Worm (Caenorhabditis elegans) whole organism, L1 larva: ENCODE measurements around the gene srxa-11.

Source experiments
- C16A3.4 ChIP-seq: fragments of 150-350 bp; optimal IDR thresholded peaks from 2 replicates; lab custom pipeline; 2014; ENCODE audit warnings: missing biosample characterization, missing genetic modification characterization
- C34B4.2 ChIP-seq: sonication (generic microtip); optimal IDR thresholded peaks from 2 replicates; lab custom pipeline; 2017; ENCODE audit warnings: mild to moderate bottlenecking, missing genetic modification characterization, missing compliant biosample characterization
- F16B12.6 ChIP-seq: fragments of 150-350 bp; optimal IDR thresholded peaks from 2 replicates; lab custom pipeline; 2014; ENCODE audit warnings: missing biosample characterization, missing genetic modification characterization
- Y116A8C.19 ChIP-seq: sonication (generic microtip); optimal IDR thresholded peaks from 2 replicates; lab custom pipeline; 2016; ENCODE audit warnings: missing compliant biosample characterization, missing genetic modification characterization, borderline replicate concordance
- aha-1 ChIP-seq: fragments of 150-350 bp; optimal IDR thresholded peaks from 2 replicates; lab custom pipeline; 2014; ENCODE audit warnings: missing biosample characterization, missing genetic modification characterization
- blmp-1 ChIP-seq: fragments of 150-350 bp; optimal IDR thresholded peaks from 2 replicates; lab custom pipeline; 2014; ENCODE audit warnings: missing biosample characterization, missing genetic modification characterization
- ceh-82 ChIP-seq, 3 experiments: fragments of 150-350 bp in 1 of 3; sonication (generic microtip) in 2 of 3; optimal IDR thresholded peaks; 2 replicates each; lab custom pipeline; 2014 to 2017; ENCODE audit warnings: missing biosample characterization in 3 of 3, missing genetic modification characterization in 3 of 3
- ceh-88 ChIP-seq: fragments of 200-800 bp; sonication (Bioruptor generic); IDR thresholded peaks from 2 replicates; pipeline ENCODE4 v1.3.6; 2022; ENCODE audit warnings: missing genetic modification characterization, missing compliant biosample characterization
- ceh-90 ChIP-seq: sonication (generic microtip); optimal IDR thresholded peaks from 2 replicates; lab custom pipeline; 2016; ENCODE audit warnings: missing genetic modification characterization, missing compliant biosample characterization
- ces-1 ChIP-seq: fragments of 150-350 bp; optimal IDR thresholded peaks from 2 replicates; lab custom pipeline; 2014; ENCODE audit warnings: missing biosample characterization, missing genetic modification reagents, missing genetic modification characterization
- dsc-1 ChIP-seq: sonication (generic microtip); optimal IDR thresholded peaks from 2 replicates; lab custom pipeline; 2016; ENCODE audit warnings: mild to moderate bottlenecking, missing genetic modification characterization, missing compliant biosample characterization
- egl-13 ChIP-seq: sonication (generic microtip); optimal IDR thresholded peaks from 2 replicates; lab custom pipeline; 2016; ENCODE audit warnings: missing genotype, missing genetic modification reagents, missing genetic modification characterization, missing compliant biosample characterization
- elt-2 ChIP-seq: sonication (generic microtip); optimal IDR thresholded peaks from 2 replicates; lab custom pipeline; 2016; ENCODE audit warnings: missing genetic modification characterization, mild to moderate bottlenecking, inconsistent platforms, missing compliant biosample characterization, missing genetic modification reagents
- elt-3 ChIP-seq, 6 experiments: fragments of 150-350 bp in 1 of 6; sonication (generic microtip); optimal IDR thresholded peaks; 2 replicates each; lab custom pipeline; 2017 to 2018; ENCODE audit warnings: missing biosample characterization in 6 of 6, missing genetic modification characterization in 6 of 6, inconsistent platforms in 1 of 6
- fkh-10 ChIP-seq: sonication (generic microtip); optimal IDR thresholded peaks from 2 replicates; lab custom pipeline; 2017; ENCODE audit warnings: missing biosample characterization, missing genetic modification reagents, missing genetic modification characterization
- fkh-4 ChIP-seq: sonication (generic microtip); optimal IDR thresholded peaks from 2 replicates; lab custom pipeline; 2016; ENCODE audit warnings: missing compliant biosample characterization, missing genetic modification characterization, borderline replicate concordance
- fos-1 ChIP-seq: fragments of 150-350 bp; optimal IDR thresholded peaks from 2 replicates; lab custom pipeline; 2014; ENCODE audit warnings: missing biosample characterization, missing genetic modification characterization
- grh-1 ChIP-seq: fragments of 200-800 bp; sonication (Bioruptor generic); IDR thresholded peaks from 2 replicates; pipeline ENCODE4 v1.3.6; 2022; ENCODE audit warnings: missing genetic modification reagents, missing genetic modification characterization, missing compliant biosample characterization
- hlh-17 ChIP-seq: fragments of 200-800 bp; sonication (Bioruptor generic); optimal IDR thresholded peaks from 2 replicates; lab custom pipeline; 2018; ENCODE audit warnings: missing genetic modification characterization, mild to moderate bottlenecking, missing compliant biosample characterization, moderate library complexity, borderline replicate concordance
- hlh-4 ChIP-seq: sonication (generic microtip); optimal IDR thresholded peaks from 2 replicates; lab custom pipeline; 2016; ENCODE audit warnings: mild to moderate bottlenecking, missing genetic modification characterization, missing compliant biosample characterization
- lin-35 ChIP-seq, 2 experiments: fragments of 150-350 bp; optimal IDR thresholded peaks; 2 replicates each; lab custom pipeline; 2014; ENCODE audit warnings: missing biosample characterization in 2 of 2, missing genetic modification characterization in 2 of 2, missing genetic modification reagents in 2 of 2
- lin-39 ChIP-seq: fragments of 150-350 bp; optimal IDR thresholded peaks from 2 replicates; lab custom pipeline; 2014; ENCODE audit warnings: missing biosample characterization, missing genetic modification reagents, missing genetic modification characterization
- lir-3 ChIP-seq: sonication (generic microtip); optimal IDR thresholded peaks from 2 replicates; lab custom pipeline; 2016; ENCODE audit warnings: mild to moderate bottlenecking, missing genetic modification characterization, moderate library complexity, missing compliant biosample characterization; ENCODE audit not compliant: poor library complexity
- lsy-2 ChIP-seq, 2 experiments: fragments of 150-350 bp; optimal IDR thresholded peaks; 2 replicates each; lab custom pipeline; 2014; ENCODE audit warnings: missing biosample characterization in 2 of 2, missing genetic modification characterization in 2 of 2
- mab-9 ChIP-seq: fragments of 200-800 bp; sonication (Bioruptor generic); IDR thresholded peaks from 2 replicates; pipeline ENCODE4 v1.3.6; 2022; ENCODE audit warnings: missing genetic modification reagents, missing genetic modification characterization, missing compliant biosample characterization
- mdl-1 ChIP-seq, 2 experiments: fragments of 150-350 bp; optimal IDR thresholded peaks; 2 replicates each; lab custom pipeline; 2014 to 2017; ENCODE audit warnings: missing biosample characterization in 2 of 2, missing genetic modification characterization in 2 of 2, inconsistent platforms in 1 of 2
- mef-2 ChIP-seq: fragments of 150-350 bp; optimal IDR thresholded peaks from 2 replicates; lab custom pipeline; 2014; ENCODE audit warnings: missing biosample characterization, missing genetic modification characterization
- mep-1 ChIP-seq: fragments of 150-350 bp; optimal IDR thresholded peaks from 2 replicates; lab custom pipeline; 2014; ENCODE audit warnings: missing biosample characterization, missing genetic modification characterization
- nhr-11 ChIP-seq: fragments of 150-350 bp; optimal IDR thresholded peaks from 2 replicates; lab custom pipeline; 2014; ENCODE audit warnings: missing biosample characterization, missing genetic modification characterization
- nhr-20 ChIP-seq: sonication (generic microtip); optimal IDR thresholded peaks from 2 replicates; lab custom pipeline; 2016; ENCODE audit warnings: mild to moderate bottlenecking, missing genetic modification characterization, missing compliant biosample characterization
- nhr-237 ChIP-seq: fragments of 150-350 bp; optimal IDR thresholded peaks from 2 replicates; lab custom pipeline; 2014; ENCODE audit warnings: missing biosample characterization, missing genetic modification characterization
- nhr-28 ChIP-seq: fragments of 150-350 bp; optimal IDR thresholded peaks from 2 replicates; lab custom pipeline; 2014; ENCODE audit warnings: missing biosample characterization, missing genetic modification characterization
- nhr-76 ChIP-seq: sonication (generic microtip); optimal IDR thresholded peaks from 2 replicates; lab custom pipeline; 2017; ENCODE audit warnings: missing biosample characterization, missing genetic modification characterization
- nhr-77 ChIP-seq: fragments of 150-350 bp; optimal IDR thresholded peaks from 2 replicates; lab custom pipeline; 2014; ENCODE audit warnings: missing biosample characterization, missing genetic modification characterization
- nhr-85 ChIP-seq: sonication (generic microtip); peaks from one replicate; lab custom pipeline; 2016; ENCODE audit warnings: missing genetic modification characterization, inconsistent platforms, missing compliant biosample characterization
- pax-3 ChIP-seq: fragments of 200-800 bp; sonication (Bioruptor generic); optimal IDR thresholded peaks from 2 replicates; lab custom pipeline; 2018; ENCODE audit warnings: mild to moderate bottlenecking, missing genetic modification characterization, moderate library complexity, missing compliant biosample characterization
- pqm-1 ChIP-seq: sonication (generic microtip); optimal IDR thresholded peaks from 3 replicates; lab custom pipeline; 2017; ENCODE audit warnings: missing biosample characterization, missing genetic modification characterization
- rnt-1 ChIP-seq: sonication (generic microtip); optimal IDR thresholded peaks from 2 replicates; lab custom pipeline; 2016; ENCODE audit warnings: mild to moderate bottlenecking, missing genetic modification characterization, moderate library complexity, missing compliant biosample characterization
- skn-1 ChIP-seq: fragments of 150-350 bp; optimal IDR thresholded peaks from 2 replicates; lab custom pipeline; 2014; ENCODE audit warnings: missing biosample characterization, missing genetic modification characterization
- snu-23 ChIP-seq: sonication (generic microtip); optimal IDR thresholded peaks from 2 replicates; lab custom pipeline; 2016; ENCODE audit warnings: missing genetic modification characterization, missing compliant biosample characterization
- sup-37 ChIP-seq: fragments of 200-800 bp; sonication (Bioruptor generic); optimal IDR thresholded peaks from 2 replicates; lab custom pipeline; 2018; ENCODE audit warnings: mild to moderate bottlenecking, missing genetic modification characterization, missing compliant biosample characterization
- swsn-7 ChIP-seq: sonication (generic microtip); optimal IDR thresholded peaks from 2 replicates; lab custom pipeline; 2016; ENCODE audit warnings: missing genetic modification characterization, missing compliant biosample characterization
- tlp-1 ChIP-seq: fragments of 150-350 bp; optimal IDR thresholded peaks from 2 replicates; lab custom pipeline; 2014; ENCODE audit warnings: missing biosample characterization, missing genetic modification characterization
- unc-86 ChIP-seq: sonication (generic microtip); optimal IDR thresholded peaks from 2 replicates; lab custom pipeline; 2016; ENCODE audit warnings: missing genetic modification characterization, missing compliant biosample characterization
- vab-15 ChIP-seq: sonication (generic microtip); optimal IDR thresholded peaks from 2 replicates; lab custom pipeline; 2017; ENCODE audit warnings: missing genotype, mild to moderate bottlenecking, missing genetic modification characterization, missing compliant biosample characterization
- xbp-1 ChIP-seq: sonication (generic microtip); optimal IDR thresholded peaks from 2 replicates; lab custom pipeline; 2016; ENCODE audit warnings: missing genetic modification characterization, missing compliant biosample characterization
- zag-1 ChIP-seq: fragments of 150-350 bp; optimal IDR thresholded peaks from 2 replicates; lab custom pipeline; 2014; ENCODE audit warnings: missing biosample characterization, missing genetic modification characterization
- ztf-11 ChIP-seq, 2 experiments: sonication (generic microtip); optimal IDR thresholded peaks; 2 replicates each; lab custom pipeline; 2016 to 2017; ENCODE audit warnings: missing genetic modification characterization in 2 of 2, missing biosample characterization in 1 of 2, missing compliant biosample characterization in 1 of 2

Gene srxa-11

DNA sequence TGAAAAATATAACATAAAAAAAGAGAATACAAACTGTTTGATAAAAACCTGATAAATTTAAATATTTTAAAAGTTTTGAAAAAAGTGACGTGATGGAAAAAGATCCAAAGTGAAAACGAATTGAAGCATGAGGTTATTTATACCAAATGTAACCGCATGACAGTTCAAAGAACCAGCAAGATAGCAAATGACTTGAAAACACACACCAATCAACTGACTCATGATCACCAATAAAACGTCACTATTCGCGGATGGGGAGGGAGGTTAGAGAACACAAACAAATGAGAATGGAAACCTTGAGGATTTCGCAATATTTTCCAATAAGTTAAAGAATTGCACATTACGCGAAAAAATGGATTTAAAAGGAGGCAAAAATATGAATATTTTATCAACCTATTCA, 14.6 kb upstream of the srxa-11 start, which contains the start of gene C06B3.7 (continued):
- TF ChIP-seq fkh-10 (GFP tag; lab: Kevin White, UChicago) (no peak), rnt-1 (peak; percentile 85), mdl-1 (tag; optimal IDR thresholded peaks at IDR 0.05; lab: Kevin White, UChicago) (peak in 1 of 2 experiments; percentile 94), nhr-77 (no peak), lin-35 (GFP tag; optimal IDR thresholded peaks at IDR 0.05; lab: Kevin White, UChicago) (peak; percentile 64 to 90), elt-3 (tag; optimal IDR thresholded peaks at IDR 0.05; lab: Kevin White, UChicago) (peak in 4 of 6 experiments; percentile 16 to 97 (median 50)), Y116A8C.19 (no peak), grh-1 (GFP tag; lab: Robert Waterston, UW) (no peak), tlp-1 (tag; lab: Kevin White, UChicago) (no peak), elt-2 (tag; lab: Kevin White, UChicago) (peak; percentile 85), blmp-1 (peak; percentile 89), fkh-4 (tag; lab: Kevin White, UChicago) (no peak), lir-3 (tag; lab: Kevin White, UChicago) (peak; percentile 59), F16B12.6 (tag; lab: Kevin White, UChicago) (no peak), C16A3.4 (tag; lab: Kevin White, UChicago) (peak; percentile 90), sup-37 (GFP tag; lab: Kevin White, UChicago) (no peak), lsy-2 (tag; optimal IDR thresholded peaks at IDR 0.05; lab: Kevin White, UChicago) (peak; percentile 74 to 85), unc-86 (tag; lab: Kevin White, UChicago) (no peak), nhr-28 (tag; lab: Kevin White, UChicago) (no peak), ceh-82 (tag; optimal IDR thresholded peaks at IDR 0.05; lab: Kevin White, UChicago) (peak in 2 of 3 experiments; percentile 40 to 52), snu-23 (GFP tag; lab: Kevin White, UChicago) (peak; percentile 90), ceh-88 (peak; percentile 33; the same call in 1 of the 2 replicates), pqm-1 (peak; percentile 46), pax-3 (tag; lab: Kevin White, UChicago) (peak; percentile 82), ztf-11 (tag; optimal IDR thresholded peaks at IDR 0.05; lab: Kevin White, UChicago) (no peak), ceh-90 (tag; lab: Kevin White, UChicago) (peak; percentile 26), ces-1 (no peak), dsc-1 (tag; lab: Kevin White, UChicago) (peak; percentile 84), fos-1 (tag; lab: Kevin White, UChicago) (peak; percentile 62), xbp-1 (peak; percentile 89), aha-1 (tag; lab: Kevin White, UChicago) (peak; percentile 10), mab-9 (GFP tag; lab: Robert Waterston, UW) (no peak), nhr-85 (peak; percentile 97), lin-39 (tag; lab: Kevin White, UChicago) (peak; percentile 34), vab-15 (peak; percentile 100), skn-1 (tag; lab: Kevin White, UChicago) (peak; percentile 84), nhr-76 (no peak), hlh-4 (tag; lab: Kevin White, UChicago) (no peak), egl-13 (tag; lab: Kevin White, UChicago) (no peak), mef-2 (peak; percentile 64), zag-1 (no peak), mep-1 (tag; lab: Kevin White, UChicago) (peak; percentile 88), swsn-7 (tag; lab: Kevin White, UChicago) (peak; percentile 66), nhr-20 (tag; lab: Kevin White, UChicago) (peak; percentile 94), hlh-17 (GFP tag; lab: Kevin White, UChicago) (no peak), C34B4.2 (tag; lab: Kevin White, UChicago) (no peak), nhr-237 (tag; lab: Kevin White, UChicago) (peak; percentile 53), nhr-11 (tag; lab: Kevin White, UChicago) (peak; percentile 55)
